Worm (Caenorhabditis elegans): Measurements from ENCODE around the gene cup-14.

DNA sequence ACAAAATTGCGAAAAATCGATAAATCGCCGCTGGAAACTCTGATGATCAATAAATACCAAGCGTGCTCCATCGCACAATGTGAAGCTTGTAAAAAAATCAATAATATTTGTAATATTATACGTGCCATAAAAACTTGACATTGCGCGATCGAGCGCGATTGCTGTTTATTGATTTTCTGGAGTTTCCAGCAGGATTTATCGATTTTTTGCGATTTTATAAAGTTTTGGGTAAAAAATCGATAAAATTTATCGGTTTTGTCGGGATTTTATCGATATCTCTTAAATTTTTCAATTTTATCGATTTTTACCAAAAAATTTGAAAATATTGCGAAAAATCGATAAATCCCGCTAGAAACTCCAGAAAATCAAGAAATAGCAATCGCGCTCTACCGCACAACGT is 27.7 kb upstream of the cup-14 start:
- TF ChIP-seq tab-1 (GFP tag; IDR thresholded peaks at IDR 0.05) (no peak), flt-1 (GFP tag; IDR thresholded peaks at IDR 0.05) (no peak), ref-1 (GFP tag; conservative IDR thresholded peaks at IDR 0.05) (no peak)
